Fruit fly (Drosophila melanogaster): ENCODE measurements around the gene CG15818.

The CG15818 gene

dm6 chr2L:7437325-7437707, 26.6 kb downstream of the CG15818 start, which contains the start of gene CG5973:
TSS of gene CG5973 (plus strand) at chr2L:7437492.
- TF ChIP-seq rn (GFP tag; IDR thresholded peaks at IDR 0.05), result no peak
- TF ChIP-seq CG8301 (tag; optimal IDR thresholded peaks at IDR 0.05), result no peak
- no peak for TF ChIP-seq D1 (tag; optimal IDR thresholded peaks at IDR 0.05)
- no peak for TF ChIP-seq CG13204 (GFP tag; optimal IDR thresholded peaks at IDR 0.05)
- no peak for TF ChIP-seq Snoo (tag; optimal IDR thresholded peaks at IDR 0.05)
- no peak for TF ChIP-seq CG9948 (tag; optimal IDR thresholded peaks at IDR 0.05)
- peak; percentile 34; the same call in 1 of the 2 replicates for TF ChIP-seq CG12605 (GFP tag; IDR thresholded peaks at IDR 0.05)
- TF ChIP-seq CG17806 (tag; optimal IDR thresholded peaks at IDR 0.05), result no peak
- TF ChIP-seq CG4496 (GFP tag; IDR thresholded peaks at IDR 0.05), result no peak
- no peak for TF ChIP-seq CG32121 (GFP tag; IDR thresholded peaks at IDR 0.05)
- no peak for TF ChIP-seq fd96Ca (GFP tag; IDR thresholded peaks at IDR 0.05)
- no peak for TF ChIP-seq Pif1A (GFP tag; optimal IDR thresholded peaks at IDR 0.05)
- TF ChIP-seq CG10348 (GFP tag; IDR thresholded peaks at IDR 0.05), result no peak
- no peak for TF ChIP-seq Pif1B (GFP tag; optimal IDR thresholded peaks at IDR 0.05)
- TF ChIP-seq gl (tag; optimal IDR thresholded peaks at IDR 0.05), result no peak
- no peak for TF ChIP-seq EcR (GFP tag; optimal IDR thresholded peaks at IDR 0.05)
- peak; percentile 5 for TF ChIP-seq CG8159 (tag; optimal IDR thresholded peaks at IDR 0.05)
- TF ChIP-seq CG14655 (GFP tag; optimal IDR thresholded peaks at IDR 0.05), result no peak
- TF ChIP-seq Ets98B (GFP tag; IDR thresholded peaks at IDR 0.05), result peak; percentile 62; the same call in 1 of the 2 replicates
- no peak for TF ChIP-seq CG15710 (tag; optimal IDR thresholded peaks at IDR 0.05)

dm6 chr2L:7438505-7438904, 27.8 kb downstream of the CG15818 start:
- no peak for TF ChIP-seq gl (tag; optimal IDR thresholded peaks at IDR 0.05)
- TF ChIP-seq fd96Ca (GFP tag; IDR thresholded peaks at IDR 0.05), result no peak
- no peak for TF ChIP-seq CG14655 (GFP tag; optimal IDR thresholded peaks at IDR 0.05)
- 0 out of 2 replicates have a peak, but pooled peaks have one; percentile 23 for TF ChIP-seq Ets98B (GFP tag; IDR thresholded peaks at IDR 0.05)
- TF ChIP-seq CG4496 (GFP tag; IDR thresholded peaks at IDR 0.05), result 0 out of 3 replicates have a peak, but pooled peaks have one; percentile 39

- TF ChIP-seq CG10348 (GFP tag; IDR thresholded peaks at IDR 0.05), result no peak
- TF ChIP-seq D1 (tag; optimal IDR thresholded peaks at IDR 0.05), result no peak
- TF ChIP-seq gl (tag; optimal IDR thresholded peaks at IDR 0.05), result no peak
- TF ChIP-seq rn (GFP tag; IDR thresholded peaks at IDR 0.05), result no peak
- TF ChIP-seq CG4496 (GFP tag; IDR thresholded peaks at IDR 0.05), result no peak
- TF ChIP-seq CG13204 (GFP tag; optimal IDR thresholded peaks at IDR 0.05), result no peak
- no peak for TF ChIP-seq Pif1A (GFP tag; optimal IDR thresholded peaks at IDR 0.05)
- no peak for TF ChIP-seq Ets98B (GFP tag; IDR thresholded peaks at IDR 0.05)
Measured at dm6 chr2L:7440458-7441018, 29.8 kb downstream of the CG15818 start.

- TF ChIP-seq Ets98B (GFP tag; IDR thresholded peaks at IDR 0.05) (no peak), gl (tag; optimal IDR thresholded peaks at IDR 0.05) (no peak), CG34367 (tag; optimal IDR thresholded peaks at IDR 0.05) (no peak), D1 (tag; optimal IDR thresholded peaks at IDR 0.05) (no peak), CG14655 (GFP tag; optimal IDR thresholded peaks at IDR 0.05) (no peak), CG32121 (GFP tag; IDR thresholded peaks at IDR 0.05) (no peak), Pif1A (GFP tag; optimal IDR thresholded peaks at IDR 0.05) (no peak), CG9948 (tag; optimal IDR thresholded peaks at IDR 0.05) (no peak), CG12605 (GFP tag; IDR thresholded peaks at IDR 0.05) (no peak), CG8301 (tag; optimal IDR thresholded peaks at IDR 0.05) (no peak), CG17806 (tag; optimal IDR thresholded peaks at IDR 0.05) (no peak)
Measured at dm6 chr2L:7442106-7442505, 31.4 kb downstream of the CG15818 start.

dm6 chr2L:7442929-7443328, 32.2 kb downstream of the CG15818 start:
- TF ChIP-seq Ets98B (GFP tag; IDR thresholded peaks at IDR 0.05) (no peak), CG17806 (tag; optimal IDR thresholded peaks at IDR 0.05) (no peak), CG8301 (tag; optimal IDR thresholded peaks at IDR 0.05) (no peak), D1 (tag; optimal IDR thresholded peaks at IDR 0.05) (no peak), gl (tag; optimal IDR thresholded peaks at IDR 0.05) (no peak), rn (GFP tag; IDR thresholded peaks at IDR 0.05) (no peak)

dm6 chr2L:7447820-7448219, 37.1 kb downstream of the CG15818 start:
- TF ChIP-seq D1 (tag; optimal IDR thresholded peaks at IDR 0.05) (peak; percentile 12), CG8159 (tag; optimal IDR thresholded peaks at IDR 0.05) (no peak)

- TF ChIP-seq EcR (GFP tag; optimal IDR thresholded peaks at IDR 0.05), result peak; percentile 41
- no peak for TF ChIP-seq CG10348 (GFP tag; IDR thresholded peaks at IDR 0.05)
Measured at dm6 chr2L:7448371-7448770, 37.7 kb downstream of the CG15818 start.

- TF ChIP-seq Pif1A (GFP tag; optimal IDR thresholded peaks at IDR 0.05) (no peak), CG13204 (GFP tag; optimal IDR thresholded peaks at IDR 0.05) (peak; percentile 72), CG32121 (GFP tag; IDR thresholded peaks at IDR 0.05) (no peak), CG12605 (GFP tag; IDR thresholded peaks at IDR 0.05) (0 out of 2 replicates have a peak, but pooled peaks have one; percentile 19), rn (GFP tag; IDR thresholded peaks at IDR 0.05) (0 out of 2 replicates have a peak, but pooled peaks have one; percentile 13)
Measured at dm6 chr2L:7450966-7451365, 40.3 kb downstream of the CG15818 start, which contains the start of gene santa-maria. TSS of gene santa-maria (minus strand) at chr2L:7451244.
